Fruit fly (Drosophila melanogaster): ENCODE measurements around the gene Hr78.

dm6 chr3L:21523059-21523836, 26.0 kb upstream of the Hr78 start, which contains the start of gene CG7611:
- TF ChIP-seq Mnt (GFP tag; optimal IDR thresholded peaks at IDR 0.05) (no peak), pad (GFP tag; optimal IDR thresholded peaks at IDR 0.05) (no peak), bab1 (GFP tag; optimal IDR thresholded peaks at IDR 0.05) (no peak), CG1620 (GFP tag; optimal IDR thresholded peaks at IDR 0.05) (no peak), ovo (GFP tag; optimal IDR thresholded peaks at IDR 0.05) (no peak), Clk (GFP tag; optimal IDR thresholded peaks at IDR 0.05) (no peak), toe (GFP tag; optimal IDR thresholded peaks at IDR 0.05) (no peak)

All from whole organism, adult.